Fruit fly (Drosophila melanogaster): ENCODE results near the gene CCT1.

Gene CCT1

dm6 chr3R:22525546-22526352, 34.5 kb upstream of the CCT1 start (continued):
- TF ChIP-seq crc (GFP tag; optimal IDR thresholded peaks at IDR 0.05): no peak
- TF ChIP-seq CG10321 (GFP tag; IDR thresholded peaks at IDR 0.05): no peak
- TF ChIP-seq luna (GFP tag; optimal IDR thresholded peaks at IDR 0.05): no peak
- TF ChIP-seq CG17361 (GFP tag; IDR thresholded peaks at IDR 0.05): peak; percentile 60; the same call in 1 of the 3 replicates
- peak; percentile 45 for TF ChIP-seq CG7987 (GFP tag; optimal IDR thresholded peaks at IDR 0.05)
- TF ChIP-seq Med (GFP tag): peak; percentile 20
- no peak for TF ChIP-seq sob (GFP tag; IDR thresholded peaks at IDR 0.05)
- peak in 1 of 2 experiments; percentile 4 for TF ChIP-seq Pdp1 (GFP tag; optimal IDR thresholded peaks at IDR 0.05)

- TF ChIP-seq ERR (GFP tag; optimal IDR thresholded peaks at IDR 0.05) (no peak), CG9932 (GFP tag; IDR thresholded peaks at IDR 0.05) (0 out of 2 replicates have a peak, but pooled peaks have one; percentile 3), CG1024 (GFP tag; IDR thresholded peaks at IDR 0.05) (no peak), gce (GFP tag; IDR thresholded peaks at IDR 0.05) (no peak), CG30020 (tag; optimal IDR thresholded peaks at IDR 0.05) (no peak), kah (GFP tag; optimal IDR thresholded peaks at IDR 0.05) (no peak), unc-4 (GFP tag; IDR thresholded peaks at IDR 0.05; ENCODE audit: partially characterized antibody) (no peak), B-H2 (GFP tag; optimal IDR thresholded peaks at IDR 0.05) (no peak), CG5245 (GFP tag; optimal IDR thresholded peaks at IDR 0.05) (no peak), fd96Cb (tag; optimal IDR thresholded peaks at IDR 0.05) (no peak), CG7745 (tag; optimal IDR thresholded peaks at IDR 0.05) (no peak), zfh2 (GFP tag; optimal IDR thresholded peaks at IDR 0.05) (no peak), CG15073 (GFP tag; optimal IDR thresholded peaks at IDR 0.05) (no peak), CHES-1-like (GFP tag; optimal IDR thresholded peaks at IDR 0.05) (no peak), CG7357 (GFP tag; IDR thresholded peaks at IDR 0.05) (no peak), CG4424 (GFP tag; optimal IDR thresholded peaks at IDR 0.05) (no peak), CG3847 (GFP tag; IDR thresholded peaks at IDR 0.05) (no peak), Sry-β (GFP tag; optimal IDR thresholded peaks at IDR 0.05) (no peak), CG14014 (GFP tag; IDR thresholded peaks at IDR 0.05) (0 out of 2 replicates have a peak, but pooled peaks have one; percentile 5), Hr78 (GFP tag; optimal IDR thresholded peaks at IDR 0.05) (peak in 1 of 2 experiments; percentile 84), CG32772 (GFP tag; IDR thresholded peaks at IDR 0.05) (0 out of 2 replicates have a peak, but pooled peaks have one; percentile 9), CG12219 (GFP tag; optimal IDR thresholded peaks at IDR 0.05) (no peak), CG12155 (GFP tag; optimal IDR thresholded peaks at IDR 0.05) (no peak), insv (GFP tag; optimal IDR thresholded peaks at IDR 0.05) (no peak), Oli (tag; optimal IDR thresholded peaks at IDR 0.05) (no peak), CG11456 (GFP tag; IDR thresholded peaks at IDR 0.05) (no peak), Eip74EF (GFP tag; optimal IDR thresholded peaks at IDR 0.05) (no peak), bcd (GFP tag; optimal IDR thresholded peaks at IDR 0.05) (no peak), ewg (GFP tag; optimal IDR thresholded peaks at IDR 0.05) (no peak), CG6854 (GFP tag; optimal IDR thresholded peaks at IDR 0.05) (no peak), CG11696 (GFP tag; IDR thresholded peaks at IDR 0.05) (no peak), onecut (GFP tag; IDR thresholded peaks at IDR 0.05) (no peak), ase (GFP tag; IDR thresholded peaks at IDR 0.05) (0 out of 3 replicates have a peak, but pooled peaks have one; percentile 25), CG12769 (tag; optimal IDR thresholded peaks at IDR 0.05) (no peak), CG1602 (GFP tag; optimal IDR thresholded peaks at IDR 0.05) (no peak), CG13424 (tag; optimal IDR thresholded peaks at IDR 0.05) (no peak), ci (GFP tag; IDR thresholded peaks at IDR 0.05) (peak; percentile 18; the same call in 1 of the 3 replicates), CG17328 (GFP tag; IDR thresholded peaks at IDR 0.05) (no peak), Fer1 (GFP tag; optimal IDR thresholded peaks at IDR 0.05) (no peak), Hr51 (GFP tag; optimal IDR thresholded peaks at IDR 0.05) (no peak)
Measured at dm6 chr3R:22525073-22525413, 33.8 kb upstream of the CCT1 start.
